Worm (Caenorhabditis elegans): ENCODE measurements around the gene Y116A8C.23.

ce11 chrIV:17005734-17006133, 47.6 kb upstream of the Y116A8C.23 start:
- no peak for TF ChIP-seq elt-4 (tag; optimal IDR thresholded peaks at IDR 0.05)
- TF ChIP-seq sox-2 (GFP tag; IDR thresholded peaks at IDR 0.05): no peak
- no peak for TF ChIP-seq ama-1 (optimal IDR thresholded peaks at IDR 0.05)
- no peak for TF ChIP-seq C38D4.7 (GFP tag; optimal IDR thresholded peaks at IDR 0.05)
- TF ChIP-seq syd-9 (tag; optimal IDR thresholded peaks at IDR 0.05): no peak

All from whole organism, late embryonic.